Worm (Caenorhabditis elegans): ENCODE results near the gene B0244.6.

ce11 chrIII:5740666-5741065 lies 2.9 kb downstream of the B0244.6 start, which contains the start of gene B0244.16:
- TF ChIP-seq lin-39 (tag; optimal IDR thresholded peaks at IDR 0.05) (no peak), ceh-16 (tag; optimal IDR thresholded peaks at IDR 0.05) (no peak), skn-1 (tag; optimal IDR thresholded peaks at IDR 0.05) (no peak), nhr-237 (tag; optimal IDR thresholded peaks at IDR 0.05) (no peak), sea-2 (GFP tag; optimal IDR thresholded peaks at IDR 0.05) (no peak), nhr-25 (tag; optimal IDR thresholded peaks at IDR 0.05) (no peak), ztf-11 (tag; optimal IDR thresholded peaks at IDR 0.05) (no peak), nfya-1 (tag; optimal IDR thresholded peaks at IDR 0.05; ENCODE audit: insufficient read depth) (no peak), eor-1 (tag; optimal IDR thresholded peaks at IDR 0.05) (no peak), nhr-76 (tag; optimal IDR thresholded peaks at IDR 0.05) (no peak), pha-4 (tag; optimal IDR thresholded peaks at IDR 0.05) (no peak), pqm-1 (tag; optimal IDR thresholded peaks at IDR 0.05) (no peak)
